Fruit fly (Drosophila melanogaster) whole organism, embryonic: Measurements from ENCODE around the gene Tnpo-SR.

Source experiments
- ATbp ChIP-seq: fragments of 200-800 bp; sonication (Bioruptor generic); optimal IDR thresholded peaks from 2 replicates; lab custom pipeline; 2017; ENCODE audit warnings: missing biosample characterization, mild to moderate bottlenecking, missing genetic modification characterization, missing genetic modification reagents
- Awh ChIP-seq: fragments of 200-800 bp; sonication (Bioruptor generic); IDR thresholded peaks from 2 replicates; pipeline ENCODE4, ENCODE4 v1.3.6; 2022; ENCODE audit warnings: missing biosample characterization, missing genetic modification characterization
- BEAF-32 ChIP-seq: fragments of 200-800 bp; sonication (Bioruptor generic); optimal IDR thresholded peaks from 3 replicates; lab custom pipeline; 2017; ENCODE audit warnings: missing biosample characterization, missing genetic modification characterization, mild to moderate bottlenecking, moderate library complexity, missing genetic modification reagents
- CG10366 ChIP-seq: fragments of 200-800 bp; sonication (Bioruptor generic); IDR thresholded peaks from 2 replicates; pipeline ENCODE4 v1.3.6; 2022; ENCODE audit warnings: missing biosample characterization, missing genetic modification characterization
- CG10654 ChIP-seq: fragments of 200-800 bp; sonication (Bioruptor generic); optimal IDR thresholded peaks from 2 replicates; lab custom pipeline; 2016; ENCODE audit warnings: missing biosample characterization, missing genetic modification characterization
- CG12104 ChIP-seq: fragments of 200-800 bp; sonication (Bioruptor generic); optimal IDR thresholded peaks from 3 replicates; lab custom pipeline; 2016; ENCODE audit warnings: missing biosample characterization, missing genetic modification characterization
- CG13287 ChIP-seq: fragments of 200-800 bp; sonication (Bioruptor generic); IDR thresholded peaks from 2 replicates; pipeline ENCODE4 v1.3.6; 2022; ENCODE audit warnings: missing biosample characterization, missing genetic modification characterization; ENCODE audit not compliant: partially characterized antibody
- CG14050 ChIP-seq: fragments of 200-800 bp; sonication (Bioruptor generic); IDR thresholded peaks from 3 replicates; pipeline ENCODE4 v1.3.6; 2022; ENCODE audit warnings: missing biosample characterization, missing genetic modification characterization
- CG14860 ChIP-seq: fragments of 200-800 bp; sonication (Bioruptor generic); IDR thresholded peaks from 3 replicates; pipeline ENCODE4 v1.3.6; 2022; ENCODE audit warnings: missing biosample characterization, missing genetic modification characterization; ENCODE audit not compliant: partially characterized antibody
- CG14965 ChIP-seq: fragments of 200-800 bp; sonication (Bioruptor generic); optimal IDR thresholded peaks from 2 replicates; lab custom pipeline; 2016; ENCODE audit warnings: missing biosample characterization, missing genetic modification characterization, borderline replicate concordance
- CG15601 ChIP-seq: fragments of 200-800 bp; sonication (Bioruptor generic); optimal IDR thresholded peaks from 3 replicates; lab custom pipeline; 2019; ENCODE audit warnings: missing biosample characterization, mild to moderate bottlenecking, missing genetic modification characterization, moderate library complexity
- CG17802 ChIP-seq: fragments of 200-800 bp; sonication (Bioruptor generic); optimal IDR thresholded peaks from 2 replicates; lab custom pipeline; 2018; ENCODE audit warnings: missing biosample characterization, mild to moderate bottlenecking, missing genetic modification characterization, moderate library complexity
- CG1792 ChIP-seq: fragments of 200-800 bp; sonication (Bioruptor generic); optimal IDR thresholded peaks from 2 replicates; lab custom pipeline; 2016; ENCODE audit warnings: missing biosample characterization, missing genetic modification characterization
- CG18764 ChIP-seq: fragments of 200-800 bp; sonication (Bioruptor generic); optimal IDR thresholded peaks from 3 replicates; lab custom pipeline; 2016; ENCODE audit warnings: missing biosample characterization, missing genetic modification characterization
- CG30403 ChIP-seq: fragments of 200-800 bp; sonication (Bioruptor generic); optimal IDR thresholded peaks from 3 replicates; lab custom pipeline; 2016; ENCODE audit warnings: missing biosample characterization, missing genetic modification characterization
- CG32532 ChIP-seq: fragments of 200-800 bp; sonication (Bioruptor generic); IDR thresholded peaks from 2 replicates; pipeline ENCODE4 v1.3.6; 2022; ENCODE audit warnings: missing biosample characterization, missing genetic modification characterization
- CG34224 ChIP-seq: fragments of 200-800 bp; sonication (Bioruptor generic); IDR thresholded peaks from 3 replicates; pipeline ENCODE4 v1.3.6; 2022; ENCODE audit warnings: missing biosample characterization, missing genetic modification characterization; ENCODE audit not compliant: partially characterized antibody
- CG3847 ChIP-seq: fragments of 200-800 bp; sonication (Bioruptor generic); IDR thresholded peaks from 2 replicates; pipeline ENCODE4 v1.3.6; 2022; ENCODE audit warnings: missing biosample characterization, missing genetic modification characterization
- CG4328 ChIP-seq: fragments of 200-800 bp; sonication (Bioruptor generic); optimal IDR thresholded peaks from 3 replicates; lab custom pipeline; 2017; ENCODE audit warnings: missing biosample characterization, missing genetic modification reagents, missing genetic modification characterization
- CG7745 ChIP-seq: fragments of 200-800 bp; sonication (Bioruptor generic); optimal IDR thresholded peaks from 2 replicates; lab custom pipeline; 2018; ENCODE audit warnings: missing biosample characterization, mild to moderate bottlenecking, missing genetic modification characterization, moderate library complexity
- CG8765 ChIP-seq: fragments of 200-800 bp; sonication (Bioruptor generic); IDR thresholded peaks from 2 replicates; pipeline ENCODE4 v1.3.6; 2022; ENCODE audit warnings: missing biosample characterization, missing genetic modification characterization
- CG9817 ChIP-seq: fragments of 200-800 bp; sonication (Bioruptor generic); optimal IDR thresholded peaks from 2 replicates; lab custom pipeline; 2018; ENCODE audit warnings: missing biosample characterization, mild to moderate bottlenecking, missing genetic modification characterization, moderate library complexity
- CTCF ChIP-seq: fragments of 200-800 bp; sonication (Bioruptor generic); optimal IDR thresholded peaks from 2 replicates; lab custom pipeline; 2017; ENCODE audit warnings: missing biosample characterization, mild to moderate bottlenecking, missing genetic modification characterization, moderate library complexity
- D19A ChIP-seq: fragments of 200-800 bp; optimal IDR thresholded peaks from 3 replicates; lab custom pipeline; 2019; ENCODE audit warnings: missing biosample characterization, mild to moderate bottlenecking, missing genetic modification characterization, moderate library complexity
- Deaf1 ChIP-seq: fragments of 200-800 bp; optimal IDR thresholded peaks from 3 replicates; lab custom pipeline; 2019; ENCODE audit warnings: missing biosample characterization, mild to moderate bottlenecking, missing genetic modification characterization, moderate library complexity
- HmgZ ChIP-seq: fragments of 200-800 bp; sonication (Bioruptor generic); optimal IDR thresholded peaks from 2 replicates; lab custom pipeline; 2018; ENCODE audit warnings: missing biosample characterization, mild to moderate bottlenecking, missing genetic modification characterization
- Hsf ChIP-seq: fragments of 200-800 bp; sonication (Bioruptor generic); optimal IDR thresholded peaks from 3 replicates; lab custom pipeline; 2016; ENCODE audit warnings: missing biosample characterization, missing genetic modification characterization
- Lhr ChIP-seq: fragments of 200-800 bp; sonication (Bioruptor generic); optimal IDR thresholded peaks from 3 replicates; lab custom pipeline; 2017; ENCODE audit warnings: mild to moderate bottlenecking, missing biosample characterization, missing genetic modification reagents, missing genetic modification characterization
- Max ChIP-seq: fragments of 200-800 bp; sonication (Bioruptor generic); optimal IDR thresholded peaks from 2 replicates; lab custom pipeline; 2016; ENCODE audit warnings: missing biosample characterization, mild to moderate bottlenecking, missing genetic modification characterization
- Nf-YA ChIP-seq: fragments of 200-800 bp; sonication (Bioruptor generic); IDR thresholded peaks from 2 replicates; pipeline ENCODE4 v1.3.6; 2022; ENCODE audit warnings: missing biosample characterization, missing genetic modification characterization
- Rfx ChIP-seq: fragments of 200-800 bp; sonication (Bioruptor generic); IDR thresholded peaks from 2 replicates; pipeline ENCODE4 v1.3.6; 2022; ENCODE audit warnings: missing biosample characterization, missing genetic modification characterization
- Sox100B ChIP-seq: fragments of 200-800 bp; sonication (Bioruptor generic); optimal IDR thresholded peaks from 3 replicates; lab custom pipeline; 2018; ENCODE audit warnings: missing biosample characterization, mild to moderate bottlenecking, missing genetic modification characterization
- Sox102F ChIP-seq: fragments of 200-800 bp; sonication (Bioruptor generic); optimal IDR thresholded peaks from 2 replicates; lab custom pipeline; 2018; ENCODE audit warnings: missing biosample characterization, mild to moderate bottlenecking, missing genetic modification characterization, moderate library complexity
- bab2 ChIP-seq: fragments of 200-800 bp; sonication (Bioruptor generic); optimal IDR thresholded peaks from 2 replicates; lab custom pipeline; 2016; ENCODE audit warnings: missing biosample characterization, missing genetic modification characterization
- bigmax ChIP-seq: fragments of 200-800 bp; sonication (Bioruptor generic); optimal IDR thresholded peaks from 2 replicates; lab custom pipeline; 2018; ENCODE audit warnings: missing biosample characterization, mild to moderate bottlenecking, missing genetic modification characterization
- bsh ChIP-seq, 2 experiments: fragments of 200-800 bp; sonication (Bioruptor generic); optimal IDR thresholded peaks; 2 replicates each; lab custom pipeline; 2017 to 2018; ENCODE audit warnings: mild to moderate bottlenecking in 2 of 2, missing biosample characterization in 2 of 2, missing genetic modification characterization in 2 of 2, moderate library complexity in 1 of 2
- cg ChIP-seq: fragments of 200-800 bp; sonication (Bioruptor generic); optimal IDR thresholded peaks from 3 replicates; lab custom pipeline; 2019; ENCODE audit warnings: missing biosample characterization, mild to moderate bottlenecking, missing genetic modification characterization, moderate library complexity
- chinmo ChIP-seq: fragments of 200-800 bp; sonication (Bioruptor generic); IDR thresholded peaks from 4 replicates; pipeline ENCODE4 v1.3.6; 2022; ENCODE audit warnings: missing biosample characterization, missing genetic modification characterization; ENCODE audit not compliant: partially characterized antibody
- dan ChIP-seq: fragments of 200-800 bp; sonication (Bioruptor generic); IDR thresholded peaks from 2 replicates; pipeline ENCODE4 v1.3.6; 2022; ENCODE audit warnings: missing biosample characterization, missing genetic modification characterization
- gfzf ChIP-seq: fragments of 200-800 bp; sonication (Bioruptor generic); optimal IDR thresholded peaks from 2 replicates; lab custom pipeline; 2016; ENCODE audit warnings: missing biosample characterization, mild to moderate bottlenecking, missing genetic modification characterization, moderate library complexity
- grn ChIP-seq: fragments of 200-800 bp; sonication (Bioruptor generic); optimal IDR thresholded peaks from 3 replicates; lab custom pipeline; 2017; ENCODE audit warnings: missing biosample characterization, missing genetic modification characterization
- inv ChIP-seq: fragments of 200-800 bp; sonication (Bioruptor generic); IDR thresholded peaks from 2 replicates; pipeline ENCODE4 v1.3.6; 2022; ENCODE audit warnings: missing biosample characterization, missing genetic modification characterization; ENCODE audit not compliant: partially characterized antibody
- ken ChIP-seq: fragments of 200-800 bp; sonication (Bioruptor generic); IDR thresholded peaks from 3 replicates; pipeline ENCODE4 v1.3.6; 2022; ENCODE audit warnings: missing biosample characterization, missing genetic modification characterization
- knrl ChIP-seq: fragments of 200-800 bp; sonication (Bioruptor generic); IDR thresholded peaks from 3 replicates; pipeline ENCODE4 v1.3.6; 2022; ENCODE audit warnings: missing biosample characterization, missing genetic modification characterization; ENCODE audit not compliant: partially characterized antibody
- lbe ChIP-seq: fragments of 200-800 bp; sonication (Bioruptor generic); optimal IDR thresholded peaks from 2 replicates; lab custom pipeline; 2016; ENCODE audit warnings: missing biosample characterization, mild to moderate bottlenecking, missing genetic modification characterization
- nmo ChIP-seq: fragments of 200-800 bp; sonication (Bioruptor generic); optimal IDR thresholded peaks from 2 replicates; lab custom pipeline; 2018; ENCODE audit warnings: missing biosample characterization, mild to moderate bottlenecking, missing genetic modification characterization, moderate library complexity
- odd ChIP-seq: fragments of 200-800 bp; sonication (Bioruptor generic); optimal IDR thresholded peaks from 2 replicates; lab custom pipeline; 2017; ENCODE audit warnings: missing biosample characterization, mild to moderate bottlenecking, missing genetic modification characterization
- salm ChIP-seq: fragments of 200-800 bp; sonication (Bioruptor generic); optimal IDR thresholded peaks from 2 replicates; lab custom pipeline; 2018; ENCODE audit warnings: missing biosample characterization, mild to moderate bottlenecking, missing genetic modification characterization
- trem ChIP-seq: fragments of 200-800 bp; optimal IDR thresholded peaks from 3 replicates; lab custom pipeline; 2019; ENCODE audit warnings: missing biosample characterization, mild to moderate bottlenecking, missing genetic modification characterization, moderate library complexity
- ttk ChIP-seq: fragments of 200-800 bp; sonication (Bioruptor generic); IDR thresholded peaks from 2 replicates; pipeline ENCODE4 v2.1.2; 2022; ENCODE audit warnings: missing biosample characterization, missing genetic modification characterization
- vvl ChIP-seq: fragments of 200-800 bp; sonication (Bioruptor generic); IDR thresholded peaks from 2 replicates; pipeline ENCODE4 v1.3.6; 2022; ENCODE audit warnings: missing biosample characterization, missing genetic modification characterization

Gene Tnpo-SR

dm6 chr2L:2739820-2740230, 19.9 kb upstream of the Tnpo-SR start, which contains the start of gene Hrs (continued):
- TF ChIP-seq bigmax (peak; percentile 19), ken (0 out of 3 replicates have a peak, but pooled peaks have one; percentile 12), ttk (GFP tag; lab: Robert Waterston, UW) (no peak), grn (no peak), Sox102F (no peak), CG15601 (peak; percentile 17), CG34224 (no peak), CG10366 (GFP tag; lab: Robert Waterston, UW) (no peak), trem (tag; lab: Kevin White, UChicago) (peak; percentile 86), dan (GFP tag; lab: Robert Waterston, UW) (no peak), CG14965 (GFP tag; lab: Kevin White, UChicago) (no peak), CG13287 (GFP tag; lab: Robert Waterston, UW) (peak; percentile 33; the same call in 1 of the 2 replicates), Nf-YA (GFP tag; lab: Robert Waterston, UW) (no peak), CG12104 (no peak), Rfx (GFP tag; lab: Robert Waterston, UW) (no peak), CG10654 (GFP tag; lab: Kevin White, UChicago) (no peak), Max (no peak), CG9817 (tag; lab: Kevin White, UChicago) (no peak), CG7745 (peak; percentile 88), cg (GFP tag; lab: Kevin White, UChicago) (no peak), bsh (GFP tag; optimal IDR thresholded peaks at IDR 0.05; lab: Kevin White, UChicago) (no peak), Hsf (GFP tag; lab: Kevin White, UChicago) (no peak), CG1792 (GFP tag; lab: Kevin White, UChicago) (no peak), CG17802 (tag; lab: Kevin White, UChicago) (no peak), CG32532 (GFP tag; lab: Robert Waterston, UW) (no peak), chinmo (peak; percentile 69; the same call in 2 of the 4 replicates), Lhr (peak; percentile 68), salm (tag; lab: Kevin White, UChicago) (no peak), nmo (GFP tag; lab: Kevin White, UChicago) (peak; percentile 76), CG8765 (no peak), Awh (GFP tag; lab: Robert Waterston, UW) (no peak), inv (GFP tag; lab: Robert Waterston, UW) (no peak), lbe (peak; percentile 50), BEAF-32 (GFP tag; lab: Kevin White, UChicago) (peak; percentile 41), CTCF (GFP tag; lab: Kevin White, UChicago) (peak; percentile 22), odd (no peak), Deaf1 (no peak), CG30403 (GFP tag; lab: Kevin White, UChicago) (no peak), knrl (GFP tag; lab: Robert Waterston, UW) (no peak; the same call in 2 of the 3 replicates), gfzf (GFP tag; lab: Kevin White, UChicago) (peak; percentile 69), Sox100B (GFP tag; lab: Kevin White, UChicago) (no peak), CG18764 (no peak), vvl (GFP tag; lab: Robert Waterston, UW) (peak; percentile 83), CG14860 (GFP tag; lab: Robert Waterston, UW) (no peak), CG4328 (GFP tag; lab: Kevin White, UChicago) (no peak), CG3847 (peak; percentile 74), bab2 (GFP tag; lab: Kevin White, UChicago) (no peak), ATbp (GFP tag; lab: Kevin White, UChicago) (no peak), D19A (no peak), HmgZ (tag; lab: Kevin White, UChicago) (peak; percentile 68), CG14050 (GFP tag; lab: Robert Waterston, UW) (no peak)
